Fruit fly (Drosophila melanogaster) whole organism, embryonic: ENCODE results near the gene CG32246.

Experiments
- ATbp ChIP-seq: fragments of 200-800 bp; sonication (Bioruptor generic); optimal IDR thresholded peaks from 2 replicates; lab custom pipeline; 2017; ENCODE audit warnings: missing biosample characterization, mild to moderate bottlenecking, missing genetic modification characterization, missing genetic modification reagents
- Adf1 ChIP-seq: fragments of 200-800 bp; sonication (Bioruptor generic); IDR thresholded peaks from 2 replicates; pipeline ENCODE4 v1.3.6; 2022; ENCODE audit warnings: missing biosample characterization, missing genetic modification characterization
- CG11560 ChIP-seq: fragments of 200-800 bp; sonication (Bioruptor generic); IDR thresholded peaks from 3 replicates; pipeline ENCODE4 v1.3.6; 2022; ENCODE audit warnings: missing biosample characterization, missing genetic modification characterization
- CG12155 ChIP-seq: fragments of 200-800 bp; sonication (Bioruptor generic); optimal IDR thresholded peaks from 3 replicates; lab custom pipeline; 2016; ENCODE audit warnings: missing biosample characterization, missing genetic modification characterization
- CG17385 ChIP-seq: fragments of 200-800 bp; sonication (Bioruptor generic); optimal IDR thresholded peaks from 3 replicates; lab custom pipeline; 2018; ENCODE audit warnings: missing biosample characterization, mild to moderate bottlenecking, missing genetic modification characterization
- CG17912 ChIP-seq: fragments of 200-800 bp; sonication (Bioruptor generic); optimal IDR thresholded peaks from 2 replicates; lab custom pipeline; 2018; ENCODE audit warnings: missing biosample characterization, mild to moderate bottlenecking, missing genetic modification characterization
- CG2116 ChIP-seq: fragments of 200-800 bp; sonication (Bioruptor generic); optimal IDR thresholded peaks from 3 replicates; lab custom pipeline; 2018; ENCODE audit warnings: missing biosample characterization, mild to moderate bottlenecking, missing genetic modification characterization
- CG2120 ChIP-seq: fragments of 200-800 bp; sonication (Bioruptor generic); optimal IDR thresholded peaks from 3 replicates; lab custom pipeline; 2016; ENCODE audit warnings: missing biosample characterization, missing genetic modification characterization
- CG3281 ChIP-seq: fragments of 200-800 bp; sonication (Bioruptor generic); optimal IDR thresholded peaks from 3 replicates; lab custom pipeline; 2017; ENCODE audit warnings: missing biosample characterization, mild to moderate bottlenecking, missing genetic modification characterization
- CG34224 ChIP-seq: fragments of 200-800 bp; sonication (Bioruptor generic); IDR thresholded peaks from 3 replicates; pipeline ENCODE4 v1.3.6; 2022; ENCODE audit warnings: missing biosample characterization, missing genetic modification characterization; ENCODE audit not compliant: partially characterized antibody
- CG34422 ChIP-seq: fragments of 200-800 bp; sonication (Bioruptor generic); IDR thresholded peaks from 3 replicates; pipeline ENCODE4 v1.3.6; 2022; ENCODE audit warnings: missing biosample characterization, missing genetic modification characterization
- CG6689 ChIP-seq: fragments of 200-800 bp; sonication (Bioruptor generic); IDR thresholded peaks from 2 replicates; pipeline ENCODE4 v1.3.6; 2022; ENCODE audit warnings: missing biosample characterization, missing genetic modification characterization
- CG7357 ChIP-seq: fragments of 200-800 bp; sonication (Bioruptor generic); IDR thresholded peaks from 3 replicates; pipeline ENCODE4 v1.3.6; 2022; ENCODE audit warnings: missing biosample characterization, missing genetic modification characterization
- CG7556 ChIP-seq: fragments of 200-800 bp; sonication (Bioruptor generic); optimal IDR thresholded peaks from 2 replicates; lab custom pipeline; 2017; ENCODE audit warnings: missing biosample characterization, mild to moderate bottlenecking, missing genetic modification characterization
- CG9215 ChIP-seq: fragments of 200-800 bp; sonication (Bioruptor generic); IDR thresholded peaks from 2 replicates; pipeline ENCODE4 v1.3.6; 2022; ENCODE audit warnings: missing biosample characterization, missing genetic modification characterization
- CkIIα-i1 ChIP-seq: fragments of 200-800 bp; sonication (Bioruptor generic); IDR thresholded peaks from 2 replicates; pipeline ENCODE4 v1.3.6; 2022; ENCODE audit warnings: missing biosample characterization, missing genetic modification characterization
- Dip3 ChIP-seq: fragments of 200-800 bp; sonication (Bioruptor generic); optimal IDR thresholded peaks from 3 replicates; lab custom pipeline; 2016; ENCODE audit warnings: missing biosample characterization, missing genetic modification characterization
- GATAe ChIP-seq: fragments of 200-800 bp; sonication (Bioruptor generic); conservative IDR thresholded peaks from 2 replicates; pipeline ENCODE4 v1.3.6; 2022; ENCODE audit warnings: missing biosample characterization, missing genetic modification characterization
- Gsc ChIP-seq: fragments of 200-800 bp; sonication (Bioruptor generic); IDR thresholded peaks from 2 replicates; pipeline ENCODE4 v1.3.6; 2022; ENCODE audit warnings: missing biosample characterization, missing genetic modification characterization
- Hey ChIP-seq: fragments of 200-800 bp; sonication (Bioruptor generic); optimal IDR thresholded peaks from 3 replicates; lab custom pipeline; 2018; ENCODE audit warnings: missing biosample characterization, mild to moderate bottlenecking, missing genetic modification characterization
- HmgZ ChIP-seq: fragments of 200-800 bp; sonication (Bioruptor generic); optimal IDR thresholded peaks from 2 replicates; lab custom pipeline; 2018; ENCODE audit warnings: missing biosample characterization, mild to moderate bottlenecking, missing genetic modification characterization
- Kr ChIP-seq: fragments of 200-800 bp; sonication (Bioruptor generic); optimal IDR thresholded peaks from 2 replicates; lab custom pipeline; 2017; ENCODE audit warnings: missing biosample characterization, mild to moderate bottlenecking, missing genetic modification characterization
- NC2α ChIP-seq: fragments of 200-800 bp; sonication (Bioruptor generic); optimal IDR thresholded peaks from 2 replicates; lab custom pipeline; 2016; ENCODE audit warnings: missing biosample characterization, missing genetic modification characterization
- Oaz ChIP-seq: fragments of 200-800 bp; sonication (Bioruptor generic); IDR thresholded peaks from 2 replicates; pipeline ENCODE4 v1.3.6; 2022; ENCODE audit warnings: missing biosample characterization, missing genetic modification characterization
- Rfx ChIP-seq: fragments of 200-800 bp; sonication (Bioruptor generic); IDR thresholded peaks from 2 replicates; pipeline ENCODE4 v1.3.6; 2022; ENCODE audit warnings: missing biosample characterization, missing genetic modification characterization
- Rx ChIP-seq: fragments of 200-800 bp; sonication (Bioruptor generic); IDR thresholded peaks from 2 replicates; pipeline ENCODE4 v1.3.6; 2022; ENCODE audit warnings: missing biosample characterization, missing genetic modification characterization
- Spps ChIP-seq: fragments of 200-800 bp; sonication (Bioruptor generic); optimal IDR thresholded peaks from 2 replicates; lab custom pipeline; 2018; ENCODE audit warnings: missing biosample characterization, mild to moderate bottlenecking, missing genetic modification characterization
- aop ChIP-seq: fragments of 200-800 bp; sonication (Bioruptor generic); IDR thresholded peaks from 2 replicates; pipeline ENCODE4 v1.3.6; 2022; ENCODE audit warnings: missing biosample characterization, missing genetic modification characterization
- ap ChIP-seq: fragments of 200-800 bp; sonication (Bioruptor generic); IDR thresholded peaks from 2 replicates; pipeline ENCODE4 v1.3.6; 2022; ENCODE audit warnings: missing biosample characterization, missing genetic modification characterization
- bsh ChIP-seq, 2 experiments: fragments of 200-800 bp; sonication (Bioruptor generic); optimal IDR thresholded peaks; 2 replicates each; lab custom pipeline; 2017 to 2018; ENCODE audit warnings: mild to moderate bottlenecking in 2 of 2, missing biosample characterization in 2 of 2, missing genetic modification characterization in 2 of 2, moderate library complexity in 1 of 2
- cas ChIP-seq: fragments of 200-800 bp; sonication (Bioruptor generic); IDR thresholded peaks from 2 replicates; pipeline ENCODE4 v1.3.6; 2022; ENCODE audit warnings: missing biosample characterization, missing genetic modification characterization
- ci ChIP-seq: fragments of 200-800 bp; sonication (Bioruptor generic); IDR thresholded peaks from 3 replicates; pipeline ENCODE4 v1.3.6; 2022; ENCODE audit warnings: missing biosample characterization, missing genetic modification characterization
- danr ChIP-seq: fragments of 200-800 bp; sonication (Bioruptor generic); IDR thresholded peaks from 2 replicates; pipeline ENCODE4 v1.3.6; 2022; ENCODE audit warnings: missing biosample characterization, missing genetic modification characterization
- dati ChIP-seq: fragments of 200-800 bp; sonication (Bioruptor generic); IDR thresholded peaks from 2 replicates; pipeline ENCODE4 v1.3.6; 2022; ENCODE audit warnings: missing biosample characterization, missing genetic modification characterization
- disco-r ChIP-seq: fragments of 200-800 bp; sonication (Bioruptor generic); optimal IDR thresholded peaks from 2 replicates; lab custom pipeline; 2016; ENCODE audit warnings: missing biosample characterization, missing genetic modification characterization
- dm ChIP-seq: fragments of 200-800 bp; sonication (Bioruptor generic); optimal IDR thresholded peaks from 3 replicates; lab custom pipeline; 2016; ENCODE audit warnings: missing biosample characterization, missing genetic modification characterization
- fu2 ChIP-seq: fragments of 200-800 bp; sonication (Bioruptor generic); optimal IDR thresholded peaks from 2 replicates; lab custom pipeline; 2016; ENCODE audit warnings: missing biosample characterization, missing genetic modification characterization
- gcm2 ChIP-seq: fragments of 200-800 bp; sonication (Bioruptor generic); optimal IDR thresholded peaks from 2 replicates; lab custom pipeline; 2016; ENCODE audit warnings: missing biosample characterization, missing genetic modification characterization
- gro ChIP-seq: fragments of 200-800 bp; sonication (Bioruptor generic); optimal IDR thresholded peaks from 2 replicates; lab custom pipeline; 2016; ENCODE audit warnings: missing biosample characterization, missing genetic modification characterization
- jumu ChIP-seq: fragments of 200-800 bp; sonication (Bioruptor generic); optimal IDR thresholded peaks from 3 replicates; lab custom pipeline; 2016; ENCODE audit warnings: missing biosample characterization, missing genetic modification characterization
- lbe ChIP-seq: fragments of 200-800 bp; sonication (Bioruptor generic); optimal IDR thresholded peaks from 2 replicates; lab custom pipeline; 2016; ENCODE audit warnings: missing biosample characterization, mild to moderate bottlenecking, missing genetic modification characterization
- nom ChIP-seq: fragments of 200-800 bp; sonication (Bioruptor generic); optimal IDR thresholded peaks from 2 replicates; lab custom pipeline; 2017; ENCODE audit warnings: missing biosample characterization, missing genetic modification characterization, mild to moderate bottlenecking, moderate library complexity, missing genetic modification reagents
- prd ChIP-seq, 3 experiments: fragments of >200 bp in 2 of 3; fragments of 200-800 bp in 1 of 3; sonication (Bioruptor generic) in 1 of 3; optimal IDR thresholded peaks in 2 of 3; IDR thresholded peaks in 1 of 3; 2 replicates in 2 of 3; 3 replicates in 1 of 3; pipeline versions ENCODE4 v1.3.6 to Lab custom; 2017 to 2022; ENCODE audit warnings: missing biosample characterization in 1 of 3, missing genetic modification characterization in 1 of 3
- pzg ChIP-seq: fragments of 200-800 bp; sonication (Bioruptor generic); optimal IDR thresholded peaks from 3 replicates; lab custom pipeline; 2018; ENCODE audit warnings: missing biosample characterization, mild to moderate bottlenecking, missing genetic modification characterization, moderate library complexity
- repo ChIP-seq: fragments of 200-800 bp; sonication (Bioruptor generic); optimal IDR thresholded peaks from 2 replicates; lab custom pipeline; 2016; ENCODE audit warnings: missing biosample characterization, missing genetic modification characterization
- slbo ChIP-seq: fragments of 200-800 bp; sonication (Bioruptor generic); IDR thresholded peaks from 2 replicates; pipeline ENCODE4 v1.3.6; 2022; ENCODE audit warnings: missing biosample characterization, missing genetic modification characterization
- so ChIP-seq: fragments of 200-800 bp; sonication (Bioruptor generic); IDR thresholded peaks from 3 replicates; pipeline ENCODE4 v1.3.6; 2022; ENCODE audit warnings: missing biosample characterization, missing genetic modification characterization
- tna ChIP-seq: fragments of 200-800 bp; sonication (Bioruptor generic); IDR thresholded peaks from 2 replicates; pipeline ENCODE4 v1.3.6; 2022; ENCODE audit warnings: missing biosample characterization, missing genetic modification characterization; ENCODE audit not compliant: partially characterized antibody
- toy ChIP-seq: fragments of 200-800 bp; sonication (Bioruptor generic); IDR thresholded peaks from 2 replicates; pipeline ENCODE4 v1.3.6; 2022; ENCODE audit warnings: missing biosample characterization, missing genetic modification characterization
- usp ChIP-seq: fragments of >200 bp; optimal IDR thresholded peaks from 2 replicates; lab custom pipeline; 2017; ENCODE audit warnings: missing biosample characterization, missing genetic modification characterization
- wek ChIP-seq: fragments of 200-800 bp; sonication (Bioruptor generic); optimal IDR thresholded peaks from 3 replicates; lab custom pipeline; 2018; ENCODE audit warnings: missing biosample characterization, mild to moderate bottlenecking, missing genetic modification characterization, moderate library complexity

Gene CG32246

dm6 chr3L:4613083-4613482 is 7.9 kb upstream of the CG32246 start (continued):
- peak; percentile 89 for TF ChIP-seq dati (GFP tag; lab: Robert Waterston, UW)
- peak; percentile 76 for TF ChIP-seq toy (GFP tag; lab: Robert Waterston, UW)
- TF ChIP-seq Gsc (GFP tag; lab: Robert Waterston, UW) = peak; percentile 56
- TF ChIP-seq wek (GFP tag; lab: Kevin White, UChicago) = peak; percentile 66
- peak; percentile 80 for TF ChIP-seq gcm2 (GFP tag; lab: Kevin White, UChicago)
- peak; percentile 89 for TF ChIP-seq HmgZ (tag; lab: Kevin White, UChicago)
- peak; percentile 82 for TF ChIP-seq lbe (GFP tag; lab: Kevin White, UChicago)
- no peak for TF ChIP-seq prd (optimal IDR thresholded peaks at IDR 0.05; lab: Kevin White, UChicago)
- peak; percentile 96 for TF ChIP-seq prd (GFP tag; IDR thresholded peaks at IDR 0.05; lab: Robert Waterston, UW)
- peak; percentile 63; the same call in 1 of the 2 replicates for TF ChIP-seq CkIIα-i1 (GFP tag; lab: Robert Waterston, UW)
- TF ChIP-seq Rfx = peak; percentile 95
- TF ChIP-seq GATAe (GFP tag; lab: Robert Waterston, UW) = peak; percentile 72
- peak; percentile 89 for TF ChIP-seq CG2120 (GFP tag; lab: Kevin White, UChicago)
- TF ChIP-seq CG2116 (GFP tag; lab: Kevin White, UChicago) = peak; percentile 77
- peak; percentile 80 for TF ChIP-seq CG9215 (GFP tag; lab: Robert Waterston, UW)
- peak; percentile 94 for TF ChIP-seq so (GFP tag; lab: Robert Waterston, UW)
- peak; percentile 91 for TF ChIP-seq CG7556 (GFP tag; lab: Kevin White, UChicago)
- TF ChIP-seq Adf1 (GFP tag; lab: Robert Waterston, UW) = peak; percentile 51
- TF ChIP-seq cas = peak; percentile 60; the same call in 1 of the 2 replicates
- TF ChIP-seq dm (GFP tag; lab: Kevin White, UChicago) = peak; percentile 67
- TF ChIP-seq ATbp (GFP tag; lab: Kevin White, UChicago) = peak; percentile 90
- peak; percentile 88 for TF ChIP-seq danr (GFP tag; lab: Robert Waterston, UW)
- no peak for TF ChIP-seq usp
- TF ChIP-seq nom (GFP tag; lab: Kevin White, UChicago) = peak; percentile 36
- TF ChIP-seq NC2α (GFP tag; lab: Kevin White, UChicago) = peak; percentile 49
- TF ChIP-seq disco-r (GFP tag; lab: Kevin White, UChicago) = peak; percentile 77
- peak; percentile 66 for TF ChIP-seq Dip3 (GFP tag; lab: Kevin White, UChicago)
- peak; percentile 40 for TF ChIP-seq Hey (tag; lab: Kevin White, UChicago)
- TF ChIP-seq repo (GFP tag; lab: Kevin White, UChicago) = peak; percentile 89
- TF ChIP-seq pzg (GFP tag; lab: Kevin White, UChicago) = no peak
- 0 out of 2 replicates have a peak, but pooled peaks have one; percentile 46 for TF ChIP-seq aop (GFP tag; lab: Robert Waterston, UW)
- TF ChIP-seq gro = peak; percentile 92
- no peak for TF ChIP-seq tna (GFP tag; lab: Robert Waterston, UW)
- TF ChIP-seq CG34422 (GFP tag; lab: Robert Waterston, UW) = peak; percentile 96
- TF ChIP-seq ap (GFP tag; lab: Robert Waterston, UW) = peak; percentile 85
- TF ChIP-seq CG17385 (GFP tag; lab: Kevin White, UChicago) = peak; percentile 87
- TF ChIP-seq jumu (GFP tag; lab: Kevin White, UChicago) = peak; percentile 69
- peak; percentile 24 to 93 for TF ChIP-seq bsh (GFP tag; optimal IDR thresholded peaks at IDR 0.05; lab: Kevin White, UChicago)
- peak; percentile 82 for TF ChIP-seq Oaz (GFP tag; lab: Robert Waterston, UW)
- TF ChIP-seq CG11560 (tag; lab: Robert Waterston, UW) = peak; percentile 77
- peak; percentile 94 for TF ChIP-seq ci
- peak; percentile 95 for TF ChIP-seq CG6689 (GFP tag; lab: Robert Waterston, UW)
- peak; percentile 83 for TF ChIP-seq CG12155 (GFP tag; lab: Kevin White, UChicago)
- peak; percentile 88 for TF ChIP-seq CG3281
- TF ChIP-seq Spps (tag; lab: Kevin White, UChicago) = peak; percentile 88
- peak; percentile 53 for TF ChIP-seq fu2 (GFP tag; lab: Kevin White, UChicago)
- TF ChIP-seq Kr = peak; percentile 77
- TF ChIP-seq CG17912 (GFP tag; lab: Kevin White, UChicago) = peak; percentile 72
- peak; percentile 90 for TF ChIP-seq slbo
- TF ChIP-seq CG7357 (GFP tag; lab: Robert Waterston, UW) = peak; percentile 86
- no peak for TF ChIP-seq CG34224 (GFP tag; lab: Robert Waterston, UW)
- TF ChIP-seq Rx (GFP tag; lab: Robert Waterston, UW) = peak; percentile 90
